Fruit fly (Drosophila melanogaster) whole organism, embryonic: Measurements from ENCODE around the gene CG43339.

ENCODE experiments used
- CG10147 ChIP-seq: fragments of 200-800 bp; sonication (Bioruptor generic); optimal IDR thresholded peaks from 2 replicates; lab custom pipeline; 2019; ENCODE audit warnings: missing biosample characterization, mild to moderate bottlenecking, missing genetic modification characterization, moderate library complexity
- CG10267 ChIP-seq: fragments of 200-800 bp; sonication (Bioruptor generic); optimal IDR thresholded peaks from 2 replicates; lab custom pipeline; 2018; ENCODE audit warnings: missing biosample characterization, mild to moderate bottlenecking, missing genetic modification characterization, moderate library complexity
- CG10274 ChIP-seq: fragments of 200-800 bp; sonication (Bioruptor generic); optimal IDR thresholded peaks from 3 replicates; lab custom pipeline; 2017; ENCODE audit warnings: missing biosample characterization, mild to moderate bottlenecking, missing genetic modification characterization
- CG15269 ChIP-seq: fragments of 200-800 bp; sonication (Bioruptor generic); optimal IDR thresholded peaks from 2 replicates; lab custom pipeline; 2018; ENCODE audit warnings: missing biosample characterization, mild to moderate bottlenecking, missing genetic modification characterization, moderate library complexity
- CG15696 ChIP-seq: fragments of 200-800 bp; sonication (Bioruptor generic); optimal IDR thresholded peaks from 2 replicates; lab custom pipeline; 2019; ENCODE audit warnings: missing biosample characterization, mild to moderate bottlenecking, missing genetic modification characterization, moderate library complexity
- CG17361 ChIP-seq: fragments of 200-800 bp; sonication (Bioruptor generic); IDR thresholded peaks from 3 replicates; pipeline ENCODE4 v1.3.6; 2022; ENCODE audit warnings: missing biosample characterization, missing genetic modification characterization
- CG17385 ChIP-seq: fragments of 200-800 bp; sonication (Bioruptor generic); optimal IDR thresholded peaks from 3 replicates; lab custom pipeline; 2018; ENCODE audit warnings: missing biosample characterization, mild to moderate bottlenecking, missing genetic modification characterization
- CG17568 ChIP-seq: fragments of 200-800 bp; sonication (Bioruptor generic); optimal IDR thresholded peaks from 2 replicates; lab custom pipeline; 2018; ENCODE audit warnings: missing biosample characterization, mild to moderate bottlenecking, missing genetic modification characterization, moderate library complexity
- CG34422 ChIP-seq: fragments of 200-800 bp; sonication (Bioruptor generic); IDR thresholded peaks from 3 replicates; pipeline ENCODE4 v1.3.6; 2022; ENCODE audit warnings: missing biosample characterization, missing genetic modification characterization
- CG4707 ChIP-seq: fragments of 200-800 bp; sonication (Bioruptor generic); optimal IDR thresholded peaks from 2 replicates; lab custom pipeline; 2018; ENCODE audit warnings: missing biosample characterization, mild to moderate bottlenecking, missing genetic modification characterization, moderate library complexity
- CG6272 ChIP-seq: fragments of 200-800 bp; sonication (Bioruptor generic); IDR thresholded peaks from 2 replicates; pipeline ENCODE4 v1.3.6; 2022; ENCODE audit warnings: missing biosample characterization, missing genetic modification characterization
- CG6765 ChIP-seq: fragments of 200-800 bp; sonication (Bioruptor generic); optimal IDR thresholded peaks from 3 replicates; lab custom pipeline; 2017; ENCODE audit warnings: missing biosample characterization, mild to moderate bottlenecking, missing genetic modification characterization
- CG7271 ChIP-seq: fragments of 200-800 bp; sonication (Bioruptor generic); optimal IDR thresholded peaks from 2 replicates; lab custom pipeline; 2018; ENCODE audit warnings: missing biosample characterization, mild to moderate bottlenecking, missing genetic modification characterization, moderate library complexity
- CG8944 ChIP-seq: fragments of 200-800 bp; sonication (Bioruptor generic); optimal IDR thresholded peaks from 3 replicates; lab custom pipeline; 2016; ENCODE audit warnings: missing biosample characterization, missing genetic modification characterization
- CG9876 ChIP-seq: fragments of 200-800 bp; sonication (Bioruptor generic); optimal IDR thresholded peaks from 2 replicates; lab custom pipeline; 2016; ENCODE audit warnings: missing biosample characterization, missing genetic modification characterization
- D19A ChIP-seq: fragments of 200-800 bp; optimal IDR thresholded peaks from 3 replicates; lab custom pipeline; 2019; ENCODE audit warnings: missing biosample characterization, mild to moderate bottlenecking, missing genetic modification characterization, moderate library complexity
- Dip2 ChIP-seq: fragments of 200-800 bp; sonication (Bioruptor generic); IDR thresholded peaks from 2 replicates; pipeline ENCODE4 v1.3.6; 2022; ENCODE audit warnings: missing biosample characterization, missing genetic modification characterization
- Drgx ChIP-seq: fragments of 200-800 bp; sonication (Bioruptor generic); IDR thresholded peaks from 2 replicates; pipeline ENCODE4 v1.3.6; 2022; ENCODE audit warnings: missing biosample characterization, missing genetic modification characterization
- Elba2 ChIP-seq: fragments of 200-800 bp; sonication (Bioruptor generic); optimal IDR thresholded peaks from 3 replicates; lab custom pipeline; 2016; ENCODE audit warnings: missing biosample characterization, missing genetic modification characterization
- Fer1 ChIP-seq: fragments of 200-800 bp; sonication (Bioruptor generic); optimal IDR thresholded peaks from 2 replicates; lab custom pipeline; 2017; ENCODE audit warnings: missing biosample characterization, mild to moderate bottlenecking, missing genetic modification characterization
- Gsc ChIP-seq: fragments of 200-800 bp; sonication (Bioruptor generic); IDR thresholded peaks from 2 replicates; pipeline ENCODE4 v1.3.6; 2022; ENCODE audit warnings: missing biosample characterization, missing genetic modification characterization
- HLHmδ ChIP-seq: fragments of 200-800 bp; sonication (Bioruptor generic); optimal IDR thresholded peaks from 2 replicates; lab custom pipeline; 2018; ENCODE audit warnings: missing biosample characterization, mild to moderate bottlenecking, missing genetic modification characterization, moderate library complexity
- Hand ChIP-seq: fragments of 200-800 bp; sonication (Bioruptor generic); optimal IDR thresholded peaks from 2 replicates; lab custom pipeline; 2017; ENCODE audit warnings: mild to moderate bottlenecking, missing biosample characterization, missing genetic modification reagents, missing genetic modification characterization
- Hmr ChIP-seq: fragments of 200-800 bp; sonication (Bioruptor generic); optimal IDR thresholded peaks from 3 replicates; lab custom pipeline; 2017; ENCODE audit warnings: mild to moderate bottlenecking, missing biosample characterization, missing genetic modification reagents, missing genetic modification characterization
- Hr3 ChIP-seq: fragments of 200-800 bp; sonication (Bioruptor generic); optimal IDR thresholded peaks from 3 replicates; lab custom pipeline; 2016; ENCODE audit warnings: missing biosample characterization, missing genetic modification characterization
- Hr39 ChIP-seq: fragments of >200 bp; optimal IDR thresholded peaks from 2 replicates; lab custom pipeline; 2017
- Lpt ChIP-seq: fragments of >200 bp; optimal IDR thresholded peaks from 2 replicates; lab custom pipeline; 2018; ENCODE audit warnings: missing biosample characterization, missing genetic modification characterization
- NK7.1 ChIP-seq: fragments of 200-800 bp; sonication (Bioruptor generic); optimal IDR thresholded peaks from 3 replicates; lab custom pipeline; 2016; ENCODE audit warnings: missing biosample characterization, missing genetic modification characterization
- Nf-YA ChIP-seq: fragments of 200-800 bp; sonication (Bioruptor generic); IDR thresholded peaks from 2 replicates; pipeline ENCODE4 v1.3.6; 2022; ENCODE audit warnings: missing biosample characterization, missing genetic modification characterization
- Stat92E ChIP-seq, 3 experiments: fragments of >200 bp in 2 of 3; fragments of 200-800 bp in 1 of 3; sonication (Bioruptor generic) in 1 of 3; optimal IDR thresholded peaks; 2 replicates each; lab custom pipeline; 2017 to 2019; ENCODE audit warnings: missing biosample characterization in 3 of 3, missing genetic modification characterization in 3 of 3, mild to moderate bottlenecking in 1 of 3, moderate library complexity in 1 of 3
- ara ChIP-seq: fragments of 200-800 bp; sonication (Bioruptor generic); IDR thresholded peaks from 2 replicates; pipeline ENCODE4 v1.3.6; 2022; ENCODE audit warnings: missing biosample characterization, missing genetic modification characterization
- chif ChIP-seq, 2 experiments: fragments of 200-800 bp; sonication (Bioruptor generic); optimal IDR thresholded peaks; 3 replicates each; lab custom pipeline; 2016; ENCODE audit warnings: missing biosample characterization in 2 of 2, missing genetic modification characterization in 2 of 2
- dmrt99B ChIP-seq: fragments of 200-800 bp; sonication (Bioruptor generic); optimal IDR thresholded peaks from 2 replicates; lab custom pipeline; 2018; ENCODE audit warnings: missing biosample characterization, mild to moderate bottlenecking, missing genetic modification characterization, moderate library complexity
- ewg ChIP-seq: fragments of 200-800 bp; sonication (Bioruptor generic); optimal IDR thresholded peaks from 3 replicates; lab custom pipeline; 2017; ENCODE audit warnings: mild to moderate bottlenecking, missing biosample characterization, missing genetic modification reagents, missing genetic modification characterization
- gcm ChIP-seq: fragments of 200-800 bp; sonication (Bioruptor generic); optimal IDR thresholded peaks from 2 replicates; lab custom pipeline; 2019; ENCODE audit warnings: missing biosample characterization, mild to moderate bottlenecking, missing genetic modification characterization, moderate library complexity
- hkb ChIP-seq, 2 experiments: fragments of 200-800 bp in 1 of 2; fragments of >200 bp in 1 of 2; sonication (Bioruptor generic) in 1 of 2; IDR thresholded peaks in 1 of 2; optimal IDR thresholded peaks in 1 of 2; 2 replicates each; pipeline versions ENCODE4 v1.3.6 to Lab custom; 2017 to 2022; ENCODE audit warnings: missing biosample characterization in 1 of 2, missing genetic modification characterization in 1 of 2
- insv ChIP-seq, 2 experiments: fragments of 200-800 bp; sonication (Bioruptor generic); optimal IDR thresholded peaks; 3 replicates each; lab custom pipeline; 2016 to 2018; ENCODE audit warnings: missing biosample characterization in 2 of 2, missing genetic modification characterization in 2 of 2
- inv ChIP-seq: fragments of 200-800 bp; sonication (Bioruptor generic); IDR thresholded peaks from 2 replicates; pipeline ENCODE4 v1.3.6; 2022; ENCODE audit warnings: missing biosample characterization, missing genetic modification characterization; ENCODE audit not compliant: partially characterized antibody
- lilli ChIP-seq: fragments of 200-800 bp; sonication (Bioruptor generic); optimal IDR thresholded peaks from 3 replicates; lab custom pipeline; 2016; ENCODE audit warnings: missing biosample characterization, missing genetic modification characterization
- mirr ChIP-seq: fragments of 200-800 bp; sonication (Bioruptor generic); optimal IDR thresholded peaks from 3 replicates; lab custom pipeline; 2018; ENCODE audit warnings: missing biosample characterization, mild to moderate bottlenecking, missing genetic modification characterization
- mld ChIP-seq: fragments of 200-800 bp; sonication (Bioruptor generic); IDR thresholded peaks from 3 replicates; pipeline ENCODE4 v1.3.6; 2022; ENCODE audit warnings: missing biosample characterization, missing genetic modification characterization; ENCODE audit not compliant: partially characterized antibody
- pfk ChIP-seq: fragments of 200-800 bp; sonication (Bioruptor generic); optimal IDR thresholded peaks from 2 replicates; lab custom pipeline; 2018; ENCODE audit warnings: missing biosample characterization, mild to moderate bottlenecking, missing genetic modification characterization, moderate library complexity
- psq ChIP-seq: fragments of 200-800 bp; sonication (Bioruptor generic); optimal IDR thresholded peaks from 2 replicates; lab custom pipeline; 2017; ENCODE audit warnings: missing biosample characterization, missing genetic modification characterization
- repo ChIP-seq: fragments of 200-800 bp; sonication (Bioruptor generic); optimal IDR thresholded peaks from 2 replicates; lab custom pipeline; 2016; ENCODE audit warnings: missing biosample characterization, missing genetic modification characterization
- row ChIP-seq: fragments of 200-800 bp; sonication (Bioruptor generic); IDR thresholded peaks from 3 replicates; pipeline ENCODE4 v1.3.6; 2022; ENCODE audit warnings: missing biosample characterization, missing genetic modification characterization
- sim ChIP-seq: fragments of 200-800 bp; sonication (Bioruptor generic); IDR thresholded peaks from 2 replicates; pipeline ENCODE4 v1.3.6; 2022; ENCODE audit warnings: missing biosample characterization, missing genetic modification characterization
- sisA ChIP-seq: fragments of 200-800 bp; sonication (Bioruptor generic); IDR thresholded peaks from 2 replicates; pipeline ENCODE4 v1.3.6; 2022; ENCODE audit warnings: missing biosample characterization, missing genetic modification characterization
- tna ChIP-seq: fragments of 200-800 bp; sonication (Bioruptor generic); IDR thresholded peaks from 2 replicates; pipeline ENCODE4 v1.3.6; 2022; ENCODE audit warnings: missing biosample characterization, missing genetic modification characterization; ENCODE audit not compliant: partially characterized antibody
- wek ChIP-seq: fragments of 200-800 bp; sonication (Bioruptor generic); optimal IDR thresholded peaks from 3 replicates; lab custom pipeline; 2018; ENCODE audit warnings: missing biosample characterization, mild to moderate bottlenecking, missing genetic modification characterization, moderate library complexity

Gene CG43339

dm6 chr2L:18665952-18666606, 7.0 kb downstream of the CG43339 start (continued):
- TF ChIP-seq Hr39 (lab: Kevin White, UChicago) (no peak), tna (no peak), Elba2 (peak; percentile 2), CG15269 (tag; lab: Kevin White, UChicago) (no peak), CG17568 (GFP tag; lab: Kevin White, UChicago) (no peak), CG8944 (GFP tag; lab: Kevin White, UChicago) (peak; percentile 20), CG10274 (no peak), Stat92E (GFP tag; optimal IDR thresholded peaks at IDR 0.05; lab: Kevin White, UChicago) (no peak), CG9876 (GFP tag; lab: Kevin White, UChicago) (peak; percentile 74), Lpt (GFP tag; lab: Kevin White, UChicago) (no peak), Hmr (GFP tag; lab: Kevin White, UChicago) (peak; percentile 61), CG10147 (no peak), CG6765 (GFP tag; lab: Kevin White, UChicago) (no peak), lilli (GFP tag; lab: Kevin White, UChicago) (peak; percentile 60), pfk (no peak), CG17361 (GFP tag; lab: Robert Waterston, UW) (no peak), NK7.1 (GFP tag; lab: Kevin White, UChicago) (no peak), CG4707 (peak; percentile 21), sim (GFP tag; lab: Robert Waterston, UW) (no peak), Hr3 (GFP tag; lab: Kevin White, UChicago) (peak; percentile 41), chif (GFP tag; optimal IDR thresholded peaks at IDR 0.05; lab: Kevin White, UChicago) (peak in 1 of 2 experiments; percentile 73), hkb (optimal IDR thresholded peaks at IDR 0.05; lab: Kevin White, UChicago) (no peak), hkb (GFP tag; IDR thresholded peaks at IDR 0.05; lab: Robert Waterston, UW) (no peak), mirr (GFP tag; lab: Kevin White, UChicago) (no peak), Drgx (GFP tag; lab: Robert Waterston, UW) (no peak), dmrt99B (tag; lab: Kevin White, UChicago) (no peak), Gsc (GFP tag; lab: Robert Waterston, UW) (no peak), sisA (GFP tag; lab: Robert Waterston, UW) (peak; percentile 49), CG15696 (peak; percentile 52), CG34422 (GFP tag; lab: Robert Waterston, UW) (peak; percentile 67), Dip2 (GFP tag; lab: Robert Waterston, UW) (no peak), CG7271 (tag; lab: Kevin White, UChicago) (no peak), repo (peak; percentile 45), CG6272 (GFP tag; lab: Robert Waterston, UW) (peak; percentile 58; the same call in 1 of the 2 replicates), ara (GFP tag; lab: Robert Waterston, UW) (no peak), CG10267 (tag; lab: Kevin White, UChicago) (no peak), wek (GFP tag; lab: Kevin White, UChicago) (peak; percentile 10), insv (GFP tag; optimal IDR thresholded peaks at IDR 0.05; lab: Kevin White, UChicago) (peak in 1 of 2 experiments; percentile 39), D19A (tag; lab: Kevin White, UChicago) (peak; percentile 39), Fer1 (GFP tag; lab: Kevin White, UChicago) (no peak), Nf-YA (GFP tag; lab: Robert Waterston, UW) (no peak), row (GFP tag; lab: Robert Waterston, UW) (peak; percentile 52), mld (GFP tag; lab: Robert Waterston, UW) (no peak), ewg (GFP tag; lab: Kevin White, UChicago) (no peak), Hand (GFP tag; lab: Kevin White, UChicago) (no peak), CG17385 (peak; percentile 4), psq (GFP tag; lab: Kevin White, UChicago) (no peak), HLHmδ (GFP tag; lab: Kevin White, UChicago) (no peak), gcm (GFP tag; lab: Kevin White, UChicago) (no peak), inv (no peak)
